Fruit fly (Drosophila melanogaster) whole organism, embryonic: ENCODE measurements around the gene CG42824.

Experiments
- ATbp ChIP-seq: fragments of 200-800 bp; sonication (Bioruptor generic); optimal IDR thresholded peaks from 2 replicates; lab custom pipeline; 2017; ENCODE audit warnings: missing biosample characterization, mild to moderate bottlenecking, missing genetic modification characterization, missing genetic modification reagents
- Atf3 ChIP-seq: fragments of 200-800 bp; sonication (Bioruptor generic); optimal IDR thresholded peaks from 3 replicates; lab custom pipeline; 2016; ENCODE audit warnings: missing biosample characterization, missing genetic modification characterization
- Blimp-1 ChIP-seq: fragments of 200-800 bp; sonication (Bioruptor generic); optimal IDR thresholded peaks from 3 replicates; lab custom pipeline; 2018; ENCODE audit warnings: missing biosample characterization, missing genetic modification characterization, mild to moderate bottlenecking, moderate library complexity, missing genetic modification reagents
- CG12104 ChIP-seq: fragments of 200-800 bp; sonication (Bioruptor generic); optimal IDR thresholded peaks from 3 replicates; lab custom pipeline; 2016; ENCODE audit warnings: missing biosample characterization, missing genetic modification characterization
- CG13624 ChIP-seq: fragments of 200-800 bp; sonication (Bioruptor generic); optimal IDR thresholded peaks from 2 replicates; lab custom pipeline; 2016; ENCODE audit warnings: missing biosample characterization, missing genetic modification characterization
- CG16815 ChIP-seq: fragments of 200-800 bp; sonication (Bioruptor generic); optimal IDR thresholded peaks from 3 replicates; lab custom pipeline; 2017; ENCODE audit warnings: missing biosample characterization, mild to moderate bottlenecking, missing genetic modification characterization
- CG17328 ChIP-seq: fragments of 200-800 bp; sonication (Bioruptor generic); IDR thresholded peaks from 2 replicates; pipeline ENCODE4 v1.3.6; 2022; ENCODE audit warnings: missing biosample characterization, missing genetic modification characterization
- CG17829 ChIP-seq: fragments of 200-800 bp; optimal IDR thresholded peaks from 2 replicates; lab custom pipeline; 2019; ENCODE audit warnings: missing biosample characterization, mild to moderate bottlenecking, missing genetic modification characterization, moderate library complexity
- CG18619 ChIP-seq: fragments of 200-800 bp; sonication (Bioruptor generic); optimal IDR thresholded peaks from 3 replicates; lab custom pipeline; 2017; ENCODE audit warnings: missing biosample characterization, mild to moderate bottlenecking, missing genetic modification characterization
- CG2889 ChIP-seq: fragments of 200-800 bp; sonication (Bioruptor generic); IDR thresholded peaks from 3 replicates; pipeline ENCODE4 v1.3.6; 2022; ENCODE audit warnings: missing biosample characterization, missing genetic modification characterization
- CG30431 ChIP-seq: fragments of 200-800 bp; sonication (Bioruptor generic); optimal IDR thresholded peaks from 2 replicates; lab custom pipeline; 2017; ENCODE audit warnings: missing biosample characterization, missing genetic modification characterization
- CG34376 ChIP-seq: fragments of 200-800 bp; sonication (Bioruptor generic); optimal IDR thresholded peaks from 2 replicates; lab custom pipeline; 2018; ENCODE audit warnings: missing biosample characterization, mild to moderate bottlenecking, missing genetic modification characterization
- CG4424 ChIP-seq: fragments of 200-800 bp; sonication (Bioruptor generic); optimal IDR thresholded peaks from 3 replicates; lab custom pipeline; 2016; ENCODE audit warnings: missing biosample characterization, missing genetic modification characterization
- CG4617 ChIP-seq: fragments of 200-800 bp; sonication (Bioruptor generic); optimal IDR thresholded peaks from 3 replicates; lab custom pipeline; 2016; ENCODE audit warnings: missing biosample characterization, missing genetic modification characterization, borderline replicate concordance
- CG4854 ChIP-seq: fragments of 200-800 bp; sonication (Bioruptor generic); optimal IDR thresholded peaks from 2 replicates; lab custom pipeline; 2016; ENCODE audit warnings: missing biosample characterization, missing genetic modification characterization, inconsistent platforms
- CG6813 ChIP-seq: fragments of 200-800 bp; sonication (Bioruptor generic); optimal IDR thresholded peaks from 2 replicates; lab custom pipeline; 2017; ENCODE audit warnings: missing biosample characterization, missing genetic modification characterization, mild to moderate bottlenecking, moderate library complexity, missing genetic modification reagents
- CG9437 ChIP-seq: fragments of 200-800 bp; sonication (Bioruptor generic); optimal IDR thresholded peaks from 2 replicates; lab custom pipeline; 2018; ENCODE audit warnings: missing biosample characterization, mild to moderate bottlenecking, missing genetic modification characterization
- CG9817 ChIP-seq: fragments of 200-800 bp; sonication (Bioruptor generic); optimal IDR thresholded peaks from 2 replicates; lab custom pipeline; 2018; ENCODE audit warnings: missing biosample characterization, mild to moderate bottlenecking, missing genetic modification characterization, moderate library complexity
- CrebB ChIP-seq: fragments of 200-800 bp; sonication (Bioruptor generic); optimal IDR thresholded peaks from 3 replicates; lab custom pipeline; 2018; ENCODE audit warnings: missing biosample characterization, mild to moderate bottlenecking, missing genetic modification characterization
- D19A ChIP-seq: fragments of 200-800 bp; optimal IDR thresholded peaks from 3 replicates; lab custom pipeline; 2019; ENCODE audit warnings: missing biosample characterization, mild to moderate bottlenecking, missing genetic modification characterization, moderate library complexity
- Dad ChIP-seq: fragments of 200-800 bp; sonication (Bioruptor generic); optimal IDR thresholded peaks from 3 replicates; lab custom pipeline; 2016; ENCODE audit warnings: missing biosample characterization, missing genetic modification characterization
- Ets97D ChIP-seq: fragments of 200-800 bp; sonication (Bioruptor generic); optimal IDR thresholded peaks from 3 replicates; lab custom pipeline; 2016; ENCODE audit warnings: missing biosample characterization, missing genetic modification characterization
- Mad ChIP-seq: fragments of 200-800 bp; sonication (Bioruptor generic); optimal IDR thresholded peaks from 2 replicates; lab custom pipeline; 2016; ENCODE audit warnings: missing biosample characterization, missing genetic modification characterization
- NfI ChIP-seq: fragments of 200-800 bp; sonication (Bioruptor generic); optimal IDR thresholded peaks from 3 replicates; lab custom pipeline; 2018; ENCODE audit warnings: missing biosample characterization, mild to moderate bottlenecking, missing genetic modification characterization, moderate library complexity
- PHDP ChIP-seq: fragments of 200-800 bp; sonication (Bioruptor generic); optimal IDR thresholded peaks from 3 replicates; lab custom pipeline; 2018; ENCODE audit warnings: missing biosample characterization, mild to moderate bottlenecking, missing genetic modification characterization, moderate library complexity
- Ravus ChIP-seq: fragments of 200-800 bp; sonication (Bioruptor generic); IDR thresholded peaks from 2 replicates; pipeline ENCODE4 v1.3.6; 2022; ENCODE audit warnings: missing biosample characterization, missing genetic modification characterization
- Scr ChIP-seq: fragments of 200-800 bp; sonication (Bioruptor generic); IDR thresholded peaks from 2 replicates; pipeline ENCODE4 v1.3.6; 2022; ENCODE audit warnings: missing biosample characterization, missing genetic modification characterization; ENCODE audit not compliant: partially characterized antibody
- Sox102F ChIP-seq: fragments of 200-800 bp; sonication (Bioruptor generic); optimal IDR thresholded peaks from 2 replicates; lab custom pipeline; 2018; ENCODE audit warnings: missing biosample characterization, mild to moderate bottlenecking, missing genetic modification characterization, moderate library complexity
- Vsx1 ChIP-seq: fragments of 200-800 bp; sonication (Bioruptor generic); optimal IDR thresholded peaks from 2 replicates; lab custom pipeline; 2017; ENCODE audit warnings: missing biosample characterization, mild to moderate bottlenecking, missing genetic modification characterization, missing genetic modification reagents
- ac ChIP-seq: fragments of 200-800 bp; sonication (Bioruptor generic); optimal IDR thresholded peaks from 3 replicates; lab custom pipeline; 2017; ENCODE audit warnings: missing biosample characterization, mild to moderate bottlenecking, missing genetic modification characterization
- az2 ChIP-seq: fragments of 200-800 bp; sonication (Bioruptor generic); optimal IDR thresholded peaks from 3 replicates; lab custom pipeline; 2016; ENCODE audit warnings: missing biosample characterization, missing genetic modification characterization
- bigmax ChIP-seq: fragments of 200-800 bp; sonication (Bioruptor generic); optimal IDR thresholded peaks from 2 replicates; lab custom pipeline; 2018; ENCODE audit warnings: missing biosample characterization, mild to moderate bottlenecking, missing genetic modification characterization
- bsh ChIP-seq, 2 experiments: fragments of 200-800 bp; sonication (Bioruptor generic); optimal IDR thresholded peaks; 2 replicates each; lab custom pipeline; 2017 to 2018; ENCODE audit warnings: mild to moderate bottlenecking in 2 of 2, missing biosample characterization in 2 of 2, missing genetic modification characterization in 2 of 2, moderate library complexity in 1 of 2
- dmrt11E ChIP-seq: fragments of 200-800 bp; sonication (Bioruptor generic); optimal IDR thresholded peaks from 3 replicates; lab custom pipeline; 2018; ENCODE audit warnings: missing biosample characterization, mild to moderate bottlenecking, missing genetic modification characterization, moderate library complexity
- dysf ChIP-seq: fragments of 200-800 bp; sonication (Bioruptor generic); IDR thresholded peaks from 3 replicates; pipeline ENCODE4 v1.3.6; 2022; ENCODE audit warnings: missing biosample characterization, missing genetic modification characterization
- ems ChIP-seq: fragments of 200-800 bp; sonication (Bioruptor generic); optimal IDR thresholded peaks from 3 replicates; lab custom pipeline; 2016; ENCODE audit warnings: missing biosample characterization, missing genetic modification characterization
- en ChIP-seq: fragments of 200-800 bp; sonication (Bioruptor generic); optimal IDR thresholded peaks from 2 replicates; lab custom pipeline; 2016; ENCODE audit warnings: missing biosample characterization, missing genetic modification characterization
- esg ChIP-seq: fragments of 200-800 bp; sonication (Bioruptor generic); conservative IDR thresholded peaks from 2 replicates; pipeline ENCODE4 v1.3.6; 2022; ENCODE audit warnings: missing biosample characterization, missing genetic modification characterization
- ftz-f1 ChIP-seq: fragments of 200-800 bp; sonication (Bioruptor generic); optimal IDR thresholded peaks from 2 replicates; lab custom pipeline; 2016; ENCODE audit warnings: missing biosample characterization, missing genetic modification characterization
- gt ChIP-seq: fragments of 200-800 bp; sonication (Bioruptor generic); IDR thresholded peaks from 2 replicates; pipeline ENCODE4 v1.3.6; 2022; ENCODE audit warnings: missing biosample characterization, missing genetic modification characterization
- hbn ChIP-seq: fragments of 200-800 bp; sonication (Bioruptor generic); IDR thresholded peaks from 2 replicates; pipeline ENCODE4 v1.3.6; 2022; ENCODE audit warnings: missing biosample characterization, missing genetic modification characterization; ENCODE audit not compliant: partially characterized antibody
- jing ChIP-seq: fragments of 200-800 bp; sonication (Bioruptor generic); optimal IDR thresholded peaks from 2 replicates; lab custom pipeline; 2018; ENCODE audit warnings: missing biosample characterization, mild to moderate bottlenecking, missing genetic modification characterization
- onecut ChIP-seq: fragments of 200-800 bp; sonication (Bioruptor generic); IDR thresholded peaks from 2 replicates; pipeline ENCODE4 v1.3.6; 2022; ENCODE audit warnings: missing biosample characterization, missing genetic modification characterization
- pan ChIP-seq, 4 experiments: fragments of >200 bp in 3 of 4; fragments of 200-800 bp in 1 of 4; sonication (Bioruptor generic) in 1 of 4; optimal IDR thresholded peaks in 3 of 4; IDR thresholded peaks in 1 of 4; 2 replicates each; pipeline versions ENCODE4 v1.3.6 to Lab custom; 2017 to 2022; ENCODE audit warnings: missing biosample characterization in 2 of 4, missing genetic modification characterization in 2 of 4, mixed read lengths in 1 of 4
- repo ChIP-seq: fragments of 200-800 bp; sonication (Bioruptor generic); optimal IDR thresholded peaks from 2 replicates; lab custom pipeline; 2016; ENCODE audit warnings: missing biosample characterization, missing genetic modification characterization
- scrt ChIP-seq: fragments of 200-800 bp; sonication (Bioruptor generic); optimal IDR thresholded peaks from 2 replicates; lab custom pipeline; 2018; ENCODE audit warnings: missing biosample characterization, mild to moderate bottlenecking, missing genetic modification characterization, moderate library complexity
- usp ChIP-seq: fragments of >200 bp; optimal IDR thresholded peaks from 2 replicates; lab custom pipeline; 2017; ENCODE audit warnings: missing biosample characterization, missing genetic modification characterization
- vnd ChIP-seq: fragments of 200-800 bp; sonication (Bioruptor generic); IDR thresholded peaks from 3 replicates; pipeline ENCODE4 v1.3.6; 2022; ENCODE audit warnings: missing biosample characterization, missing genetic modification characterization; ENCODE audit not compliant: partially characterized antibody
- zfh1 ChIP-seq: fragments of 200-800 bp; sonication (Bioruptor generic); IDR thresholded peaks from 3 replicates; pipeline ENCODE4 v1.3.6; 2022; ENCODE audit warnings: missing biosample characterization, missing genetic modification characterization

The CG42824 gene

DNA sequence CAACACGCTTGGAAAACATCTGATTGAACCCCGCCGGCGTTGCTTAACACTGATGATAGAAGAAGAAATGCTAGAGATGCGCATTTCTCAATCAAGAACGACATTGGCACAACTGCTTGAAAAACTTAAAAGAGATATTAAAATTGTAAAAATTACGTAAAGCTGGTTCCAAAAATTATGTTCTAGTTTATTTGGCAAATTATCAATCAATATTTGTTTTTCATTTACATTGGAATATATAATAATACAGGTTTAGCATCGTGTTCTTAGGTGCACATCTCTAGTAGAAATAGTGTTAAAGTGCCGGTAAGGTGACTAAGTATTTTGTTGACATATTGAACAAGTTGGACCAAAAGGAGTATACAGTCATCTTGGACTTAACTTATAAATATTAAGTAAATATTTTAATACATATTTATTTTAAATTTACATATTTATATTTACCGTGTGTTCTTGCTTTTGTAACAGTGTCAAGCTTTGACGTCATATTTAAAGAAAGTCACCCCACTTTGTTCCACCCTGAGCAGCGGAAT is 14.9 kb downstream of the CG42824 start, which contains the start of the genes Brf and sds22 (continued):
- TF ChIP-seq scrt (GFP tag; lab: Kevin White, UChicago) (peak; percentile 91), esg (GFP tag; lab: Robert Waterston, UW) (peak; percentile 91), CG18619 (GFP tag; lab: Kevin White, UChicago) (peak; percentile 92), Scr (GFP tag; lab: Robert Waterston, UW) (peak; percentile 86), dmrt11E (tag; lab: Kevin White, UChicago) (peak; percentile 96), CG17829 (tag; lab: Kevin White, UChicago) (peak; percentile 96), CG2889 (GFP tag; lab: Robert Waterston, UW) (peak; percentile 91), ATbp (GFP tag; lab: Kevin White, UChicago) (peak; percentile 69), Ravus (GFP tag; lab: Robert Waterston, UW) (peak; percentile 70), dysf (GFP tag; lab: Robert Waterston, UW) (peak; percentile 96), Ets97D (GFP tag; lab: Kevin White, UChicago) (peak; percentile 88), onecut (GFP tag; lab: Robert Waterston, UW) (peak; percentile 79), CG16815 (GFP tag; lab: Kevin White, UChicago) (peak; percentile 95), CG4854 (GFP tag; lab: Kevin White, UChicago) (peak; percentile 94), CG4424 (GFP tag; lab: Kevin White, UChicago) (peak; percentile 96), gt (GFP tag; lab: Robert Waterston, UW) (peak; percentile 85), vnd (GFP tag; lab: Robert Waterston, UW) (peak; percentile 74), CG4617 (GFP tag; lab: Kevin White, UChicago) (peak; percentile 95), az2 (GFP tag; lab: Kevin White, UChicago) (peak; percentile 96), CG13624 (peak; percentile 96), CG34376 (GFP tag; lab: Kevin White, UChicago) (peak; percentile 93), ftz-f1 (GFP tag; lab: Kevin White, UChicago) (peak; percentile 72), Mad (GFP tag; lab: Kevin White, UChicago) (peak; percentile 93), CG30431 (GFP tag; lab: Kevin White, UChicago) (peak; percentile 91), CG9817 (tag; lab: Kevin White, UChicago) (peak; percentile 98), bsh (GFP tag; optimal IDR thresholded peaks at IDR 0.05; lab: Kevin White, UChicago) (peak; percentile 80 to 94), pan (optimal IDR thresholded peaks at IDR 0.05; lab: Kevin White, UChicago) (no peak), pan (GFP tag; optimal IDR thresholded peaks at IDR 0.05 in 1 of 2, IDR thresholded peaks at IDR 0.05 in 1 of 2) (peak in 1 of 2 experiments; percentile 93), CG17328 (GFP tag; lab: Robert Waterston, UW) (peak; percentile 86), PHDP (peak; percentile 95), Dad (peak; percentile 95), ac (GFP tag; lab: Kevin White, UChicago) (peak; percentile 55), hbn (peak; percentile 72), D19A (tag; lab: Kevin White, UChicago) (peak; percentile 87), Atf3 (GFP tag; lab: Kevin White, UChicago) (peak; percentile 94), repo (GFP tag; lab: Kevin White, UChicago) (peak; percentile 90), CG12104 (GFP tag; lab: Kevin White, UChicago) (peak; percentile 94), Blimp-1 (GFP tag; lab: Kevin White, UChicago) (peak; percentile 91), jing (GFP tag; lab: Kevin White, UChicago) (peak; percentile 86), bigmax (GFP tag; lab: Kevin White, UChicago) (peak; percentile 7), CG6813 (GFP tag; lab: Kevin White, UChicago) (peak; percentile 81), CrebB (tag; lab: Kevin White, UChicago) (peak; percentile 88), NfI (peak; percentile 96), en (GFP tag; lab: Kevin White, UChicago) (peak; percentile 83), CG9437 (GFP tag; lab: Kevin White, UChicago) (peak; percentile 88), Vsx1 (peak; percentile 80), zfh1 (GFP tag; lab: Robert Waterston, UW) (peak; percentile 95), Sox102F (peak; percentile 95), usp (GFP tag; lab: Kevin White, UChicago) (no peak), ems (GFP tag; lab: Kevin White, UChicago) (peak; percentile 96)
